Fruit fly (Drosophila melanogaster): ENCODE measurements around the gene RpL22.

RpL22 gene

dm6 chrX:774160-774700 lies 9.3 kb upstream of the RpL22 start (continued):
- TF ChIP-seq CG8478 (optimal IDR thresholded peaks at IDR 0.05) = no peak
- no peak for TF ChIP-seq CG14667 (GFP tag; IDR thresholded peaks at IDR 0.05)
- no peak for TF ChIP-seq CG8924 (tag; optimal IDR thresholded peaks at IDR 0.05)
- TF ChIP-seq CG6175 (GFP tag; IDR thresholded peaks at IDR 0.05) = no peak
- TF ChIP-seq sd (tag; optimal IDR thresholded peaks at IDR 0.05) = no peak
- TF ChIP-seq slp2 (GFP tag; optimal IDR thresholded peaks at IDR 0.05) = no peak
- TF ChIP-seq CG10979 (tag; optimal IDR thresholded peaks at IDR 0.05) = no peak
- TF ChIP-seq crp (GFP tag; optimal IDR thresholded peaks at IDR 0.05) = no peak
- TF ChIP-seq GATAe (GFP tag; conservative IDR thresholded peaks at IDR 0.05) = 0 out of 2 replicates have a peak, but pooled peaks have one; percentile 30
- 0 out of 2 replicates have a peak, but pooled peaks have one; percentile 19 for TF ChIP-seq Awh (GFP tag; IDR thresholded peaks at IDR 0.05)
- TF ChIP-seq grn (GFP tag; optimal IDR thresholded peaks at IDR 0.05) = peak; percentile 68
- TF ChIP-seq CG1647 (GFP tag; optimal IDR thresholded peaks at IDR 0.05) = no peak
- peak; percentile 89 for TF ChIP-seq CG4360 (GFP tag; IDR thresholded peaks at IDR 0.05)
- TF ChIP-seq Six4 (GFP tag; optimal IDR thresholded peaks at IDR 0.05) = no peak
- 0 out of 3 replicates have a peak, but pooled peaks have one; percentile 14 for TF ChIP-seq ci (GFP tag; IDR thresholded peaks at IDR 0.05)
- peak; percentile 10 for TF ChIP-seq CG10431 (GFP tag; optimal IDR thresholded peaks at IDR 0.05)
- TF ChIP-seq crol (GFP tag; IDR thresholded peaks at IDR 0.05) = peak; percentile 80
- TF ChIP-seq pros (GFP tag; optimal IDR thresholded peaks at IDR 0.05) = peak; percentile 26
- TF ChIP-seq Scr (GFP tag; IDR thresholded peaks at IDR 0.05; ENCODE audit: partially characterized antibody) = no peak
- TF ChIP-seq exex (tag; optimal IDR thresholded peaks at IDR 0.05) = peak; percentile 58
- TF ChIP-seq Mes4 (GFP tag; optimal IDR thresholded peaks at IDR 0.05) = no peak
- TF ChIP-seq dan (GFP tag; IDR thresholded peaks at IDR 0.05) = no peak
- peak; percentile 57 for TF ChIP-seq CG1832 (GFP tag; optimal IDR thresholded peaks at IDR 0.05)
- no peak for TF ChIP-seq CG12219 (GFP tag; optimal IDR thresholded peaks at IDR 0.05)
- no peak for TF ChIP-seq dmrt11E (tag; optimal IDR thresholded peaks at IDR 0.05)
- no peak for TF ChIP-seq Camta (GFP tag; optimal IDR thresholded peaks at IDR 0.05)
- no peak for TF ChIP-seq CG17612 (GFP tag; IDR thresholded peaks at IDR 0.05)
- TF ChIP-seq Meics (GFP tag; optimal IDR thresholded peaks at IDR 0.05) = no peak

DNA sequence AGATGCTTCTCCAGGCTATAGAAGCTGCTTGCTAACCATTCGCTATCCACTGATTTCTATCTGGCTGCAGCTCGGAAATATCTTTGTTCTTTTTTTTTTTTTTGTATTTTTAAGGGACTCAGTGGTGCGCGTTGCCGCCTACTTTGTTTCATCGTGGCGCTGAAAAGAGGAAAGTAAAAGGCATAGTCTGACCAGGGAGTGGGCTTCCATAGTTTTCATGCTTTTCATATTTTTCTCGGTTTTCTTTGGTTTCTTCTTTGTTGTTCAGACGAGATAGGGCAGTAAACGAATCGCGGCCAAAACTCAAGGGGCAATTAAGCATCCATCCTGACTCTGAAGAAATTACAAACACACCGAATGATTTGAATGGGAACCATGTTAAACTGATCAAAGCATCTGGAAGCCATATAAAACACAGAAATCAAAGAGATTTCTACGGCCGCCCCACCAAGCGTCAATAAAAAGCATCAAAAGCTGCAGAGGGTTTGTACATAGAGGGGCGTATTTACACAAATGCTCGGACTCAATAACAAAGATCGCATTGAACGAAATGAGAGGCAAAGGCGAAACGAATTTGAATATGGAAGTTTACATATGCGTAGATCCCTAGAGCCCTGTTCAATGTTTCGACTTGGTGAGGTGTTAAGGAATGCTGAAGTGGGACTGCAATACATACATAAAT lies 7.5 kb upstream of the RpL22 start:
- TF ChIP-seq CG6175 (GFP tag; IDR thresholded peaks at IDR 0.05) = no peak
- TF ChIP-seq CG6272 (GFP tag; IDR thresholded peaks at IDR 0.05) = no peak
- peak; percentile 81 for TF ChIP-seq Med (GFP tag)
- peak; percentile 21 for TF ChIP-seq gem (tag; optimal IDR thresholded peaks at IDR 0.05)
- TF ChIP-seq MTF-1 (GFP tag; optimal IDR thresholded peaks at IDR 0.05; ENCODE audit: borderline replicate concordance) = no peak
- no peak for TF ChIP-seq CG10366 (GFP tag; IDR thresholded peaks at IDR 0.05)
- TF ChIP-seq emc (GFP tag; optimal IDR thresholded peaks at IDR 0.05) = no peak
- no peak for TF ChIP-seq CG12769 (tag; optimal IDR thresholded peaks at IDR 0.05)
- TF ChIP-seq Dip2 (GFP tag; IDR thresholded peaks at IDR 0.05) = no peak
- TF ChIP-seq CG18764 (GFP tag; optimal IDR thresholded peaks at IDR 0.05) = no peak
- TF ChIP-seq Doc2 (GFP tag; IDR thresholded peaks at IDR 0.05) = no peak
- no peak for TF ChIP-seq CG7745 (tag; optimal IDR thresholded peaks at IDR 0.05)
- TF ChIP-seq CG4854 (GFP tag; optimal IDR thresholded peaks at IDR 0.05) = no peak
- no peak for TF ChIP-seq sim (GFP tag; IDR thresholded peaks at IDR 0.05)
- no peak for TF ChIP-seq ssp (GFP tag; IDR thresholded peaks at IDR 0.05)
- TF ChIP-seq sob (GFP tag; IDR thresholded peaks at IDR 0.05) = 0 out of 2 replicates have a peak, but pooled peaks have one; percentile 21
- TF ChIP-seq CG9876 (GFP tag; optimal IDR thresholded peaks at IDR 0.05) = no peak
- TF ChIP-seq CG2678 (tag; optimal IDR thresholded peaks at IDR 0.05) = peak; percentile 40
- TF ChIP-seq al (GFP tag; IDR thresholded peaks at IDR 0.05) = no peak
- no peak for TF ChIP-seq dmrt11E (tag; optimal IDR thresholded peaks at IDR 0.05)
- no peak for TF ChIP-seq NfI (GFP tag; optimal IDR thresholded peaks at IDR 0.05)
- TF ChIP-seq pita (GFP tag; optimal IDR thresholded peaks at IDR 0.05) = no peak
- TF ChIP-seq pan (optimal IDR thresholded peaks at IDR 0.05) = no peak
- TF ChIP-seq pan (GFP tag; optimal IDR thresholded peaks at IDR 0.05 in 1 of 2, IDR thresholded peaks at IDR 0.05 in 1 of 2) = peak in 1 of 2 experiments; percentile 5
- no peak for TF ChIP-seq row (GFP tag; IDR thresholded peaks at IDR 0.05)
